Worm (Caenorhabditis elegans) whole organism, late embryonic: ENCODE measurements around the gene W03D2.9.

Experiments used
- nfya-1 ChIP-seq: sonication (generic microtip); optimal IDR thresholded peaks from 2 replicates; lab custom pipeline; 2017; ENCODE audit warnings: missing genetic modification characterization, mild to moderate bottlenecking, missing compliant biosample characterization, antibody characterized with exemption, moderate library complexity
- tbx-2 ChIP-seq: sonication (generic microtip); optimal IDR thresholded peaks from 2 replicates; lab custom pipeline; 2016; ENCODE audit warnings: missing genetic modification characterization, missing compliant biosample characterization

DNA sequence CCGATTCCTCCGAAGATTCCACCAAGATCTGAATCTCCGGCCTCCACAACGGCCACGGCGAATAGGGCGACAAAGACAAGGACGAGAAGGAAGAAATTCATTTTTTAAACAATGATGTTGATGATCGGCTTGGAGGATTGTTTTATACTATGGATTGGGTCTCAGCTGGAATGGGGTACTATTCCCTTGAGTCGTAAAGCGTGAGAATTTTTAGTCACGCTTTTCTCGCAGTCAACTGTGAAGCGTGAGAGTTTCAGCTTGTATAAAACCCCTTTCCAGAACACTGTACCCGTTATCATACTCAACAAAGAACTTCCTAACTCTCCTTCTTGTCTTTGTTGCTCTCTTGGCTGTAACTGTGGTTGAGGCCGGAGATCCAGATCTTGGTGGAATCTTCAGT, 40.0 kb upstream of the W03D2.9 start, which contains the start of gene F49F1.15:
- no peak for TF ChIP-seq nfya-1 (tag; lab: Kevin White, UChicago)
- TF ChIP-seq tbx-2 (tag; lab: Kevin White, UChicago), result no peak
